Worm (Caenorhabditis elegans): ENCODE measurements around the gene srj-1.
A peak's percentile ranks its signal among the peaks of the same experiment; 100 is the strongest.

srj-1 gene

DNA sequence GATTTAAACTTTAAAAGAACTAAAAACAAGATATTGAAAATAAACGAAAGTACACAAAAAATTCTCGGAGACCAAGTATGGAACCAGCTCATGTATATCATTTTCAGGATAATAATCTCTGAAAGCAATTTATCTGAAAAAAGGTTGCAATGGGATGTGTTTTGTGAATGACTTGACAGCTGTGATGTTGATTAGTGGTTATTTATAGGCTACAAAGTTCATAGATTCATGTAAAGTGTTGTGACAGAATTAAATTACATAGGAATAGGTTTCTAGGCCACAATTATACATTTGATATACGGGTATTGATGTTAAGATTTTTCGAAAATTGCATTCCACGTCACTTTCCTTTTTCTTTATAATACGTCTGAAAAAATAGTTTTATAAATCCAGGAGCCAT is at the start of gene srj-1:
TSS of gene srj-1 (minus strand) at position 101 of the 400 bp plus-strand sequence.
- TF ChIP-seq elt-3 (tag; optimal IDR thresholded peaks at IDR 0.05) (no peak), fos-1 (tag; optimal IDR thresholded peaks at IDR 0.05) (no peak)

DNA sequence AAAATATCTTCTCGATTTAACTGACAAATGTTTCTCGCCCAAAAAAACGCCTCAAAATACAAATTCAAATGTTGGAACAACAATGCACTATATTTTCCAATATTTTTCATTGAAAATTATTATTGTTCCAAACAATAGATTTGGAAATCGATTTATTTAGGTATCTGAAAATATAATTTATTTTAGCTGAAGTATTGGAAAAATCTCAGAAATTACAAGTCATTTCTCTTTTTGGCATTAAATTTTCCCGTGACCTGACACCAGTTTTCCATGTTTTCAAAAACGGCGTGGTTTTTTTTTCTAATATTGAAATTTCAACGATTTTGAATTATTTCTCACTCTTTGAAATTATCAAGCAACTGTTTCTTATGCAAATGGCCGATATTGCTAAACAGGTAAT is 47.9 kb upstream of the srj-1 start, which contains the start of gene spe-17:
TSS of gene spe-17 (plus strand) at position 301 of the 400 bp plus-strand sequence.
- TF ChIP-seq aly-2 (tag; optimal IDR thresholded peaks at IDR 0.05) (no peak), sma-9 (GFP tag; optimal IDR thresholded peaks at IDR 0.05) (no peak), sma-9 (tag; optimal IDR thresholded peaks at IDR 0.05) (no peak), elt-1 (tag; optimal IDR thresholded peaks at IDR 0.05) (no peak), gmeb-1 (tag; optimal IDR thresholded peaks at IDR 0.05) (no peak), mdl-1 (tag; optimal IDR thresholded peaks at IDR 0.05) (no peak), peb-1 (tag; optimal IDR thresholded peaks at IDR 0.05) (no peak), nhr-237 (tag; optimal IDR thresholded peaks at IDR 0.05) (no peak), nhr-21 (tag; optimal IDR thresholded peaks at IDR 0.05) (no peak), nhr-6 (tag; optimal IDR thresholded peaks at IDR 0.05) (no peak), ztf-11 (tag; optimal IDR thresholded peaks at IDR 0.05) (no peak)

DNA sequence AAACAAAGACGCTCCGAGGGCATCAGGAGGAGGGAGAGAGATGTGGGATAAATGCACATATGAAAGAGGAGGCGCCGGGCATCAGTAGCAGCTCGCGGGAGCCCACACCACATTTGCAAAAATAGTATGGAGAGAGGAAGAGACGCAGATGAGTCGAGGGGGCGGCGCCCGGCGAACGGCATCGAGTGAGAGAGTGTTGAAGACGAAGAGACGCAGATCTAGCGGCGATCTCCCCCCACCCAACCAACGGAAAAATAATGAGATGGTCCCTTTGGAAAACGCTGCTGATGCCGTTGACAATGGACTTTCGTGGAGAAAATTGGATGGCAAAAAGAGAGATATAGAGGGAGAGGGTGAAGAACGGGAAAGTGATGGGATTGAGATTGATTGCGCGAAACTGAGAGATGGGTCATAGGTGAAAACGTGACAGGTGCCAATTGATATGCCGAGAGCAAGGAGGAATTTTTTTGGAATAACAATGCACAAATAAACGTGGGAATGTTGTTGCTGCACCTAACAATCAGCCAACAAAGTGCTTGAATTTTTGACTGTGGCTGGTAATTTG is 47.3 kb upstream of the srj-1 start:
- peak in 1 of 2 experiments; percentile 6 for TF ChIP-seq lsy-2 (tag; optimal IDR thresholded peaks at IDR 0.05)
- no peak for TF ChIP-seq snpc-4 (tag; optimal IDR thresholded peaks at IDR 0.05)
- TF ChIP-seq lin-39 (tag; optimal IDR thresholded peaks at IDR 0.05): no peak
- peak; percentile 18 for TF ChIP-seq mab-5 (tag; optimal IDR thresholded peaks at IDR 0.05)
- peak; percentile 68 for TF ChIP-seq sma-9 (GFP tag; optimal IDR thresholded peaks at IDR 0.05)
- TF ChIP-seq sma-9 (tag; optimal IDR thresholded peaks at IDR 0.05): no peak
- TF ChIP-seq crh-2 (tag; optimal IDR thresholded peaks at IDR 0.05): no peak
- peak; percentile 80 for TF ChIP-seq F13H6.1 (tag; optimal IDR thresholded peaks at IDR 0.05)
- TF ChIP-seq gmeb-1 (tag; optimal IDR thresholded peaks at IDR 0.05): no peak
- peak; percentile 72 for TF ChIP-seq nhr-129 (tag; optimal IDR thresholded peaks at IDR 0.05)

DNA sequence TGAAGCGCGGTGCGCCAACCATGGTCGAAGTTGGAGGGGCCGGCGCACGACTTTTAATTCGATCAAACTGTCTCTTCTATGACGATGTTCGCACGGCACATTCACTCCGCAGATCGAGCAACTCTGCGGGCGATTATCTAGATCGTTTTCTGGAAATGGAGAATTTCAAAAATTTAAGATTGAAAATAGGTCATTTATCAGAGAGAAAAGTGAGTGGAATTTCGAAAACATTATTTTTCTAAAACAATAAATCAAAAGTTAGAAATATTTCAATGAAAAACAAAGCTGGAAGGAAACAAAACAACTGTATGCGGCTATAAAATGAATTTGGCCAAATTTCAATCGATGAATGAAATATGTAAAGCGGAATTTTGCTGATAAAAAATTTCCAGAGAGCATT is 45.6 kb upstream of the srj-1 start, which contains the start of the genes ZK617.26 and unc-22:
TSS of gene ZK617.26 (minus strand) at position 101 of the 400 bp plus-strand sequence.
TSS of gene unc-22 (minus strand) at position 149 of the 400 bp plus-strand sequence.
- TF ChIP-seq gmeb-1 (tag; optimal IDR thresholded peaks at IDR 0.05) (no peak), fos-1 (tag; optimal IDR thresholded peaks at IDR 0.05) (no peak), ztf-4 (tag; optimal IDR thresholded peaks at IDR 0.05) (no peak), mab-5 (tag; optimal IDR thresholded peaks at IDR 0.05) (no peak), lin-39 (tag; optimal IDR thresholded peaks at IDR 0.05) (no peak), unc-39 (tag; optimal IDR thresholded peaks at IDR 0.05) (no peak), ceh-16 (tag; optimal IDR thresholded peaks at IDR 0.05) (no peak)

DNA sequence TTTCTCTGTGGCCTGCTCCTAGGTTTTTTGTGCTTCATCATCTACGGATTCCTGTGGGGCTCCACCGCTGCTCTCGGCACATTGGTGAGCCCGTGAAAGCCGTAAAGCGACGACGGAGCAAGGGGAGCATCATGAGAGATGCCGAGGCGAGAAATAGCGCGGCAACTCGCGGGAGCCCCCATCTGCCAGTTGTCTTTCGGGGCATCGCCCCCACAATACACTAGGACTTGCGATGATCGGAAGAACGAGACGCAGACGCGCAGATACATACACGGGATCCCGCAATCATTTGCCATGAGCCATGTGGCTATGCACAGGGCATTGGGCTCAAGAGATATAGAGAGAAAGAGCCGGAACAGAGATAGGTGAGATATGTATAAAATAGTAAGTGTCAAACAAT is 45.1 kb upstream of the srj-1 start:
- TF ChIP-seq unc-55 (GFP tag; optimal IDR thresholded peaks at IDR 0.05) (no peak), nhr-10 (tag; optimal IDR thresholded peaks at IDR 0.05) (no peak), C34F6.9 (tag; optimal IDR thresholded peaks at IDR 0.05) (no peak), nhr-129 (tag; optimal IDR thresholded peaks at IDR 0.05) (peak; percentile 84), nhr-237 (tag; optimal IDR thresholded peaks at IDR 0.05) (no peak), unc-62 (GFP tag; optimal IDR thresholded peaks at IDR 0.05) (no peak), sem-4 (tag; optimal IDR thresholded peaks at IDR 0.05) (no peak), ama-1 (optimal IDR thresholded peaks at IDR 0.05) (no peak), sma-9 (GFP tag; optimal IDR thresholded peaks at IDR 0.05) (peak; percentile 52), sma-9 (tag; optimal IDR thresholded peaks at IDR 0.05) (no peak), ceh-82 (tag; optimal IDR thresholded peaks at IDR 0.05) (no peak), lin-13 (GFP tag; optimal IDR thresholded peaks at IDR 0.05) (no peak), ceh-16 (tag; optimal IDR thresholded peaks at IDR 0.05) (no peak), nhr-11 (tag; optimal IDR thresholded peaks at IDR 0.05) (no peak), F13H6.1 (tag; optimal IDR thresholded peaks at IDR 0.05) (peak; percentile 86), zag-1 (tag; optimal IDR thresholded peaks at IDR 0.05) (no peak), mbf-1 (tag; optimal IDR thresholded peaks at IDR 0.05) (no peak)

Measured in whole organism, L2 larva.